Worm (Caenorhabditis elegans): ENCODE measurements around the gene irg-4.

Gene irg-4

ce11 chrIV:12399983-12400382, 35.6 kb upstream of the irg-4 start:
- TF ChIP-seq elt-2 (tag; optimal IDR thresholded peaks at IDR 0.05) (peak; percentile 96), npax-4 (tag; optimal IDR thresholded peaks at IDR 0.05) (no peak), ama-1 (optimal IDR thresholded peaks at IDR 0.05) (no peak)

ce11 chrIV:12403440-12403839, 32.2 kb upstream of the irg-4 start:
- TF ChIP-seq elt-2 (tag; optimal IDR thresholded peaks at IDR 0.05) = no peak
- no peak for TF ChIP-seq ceh-19 (GFP tag; optimal IDR thresholded peaks at IDR 0.05)
- TF ChIP-seq hlh-15 (tag; optimal IDR thresholded peaks at IDR 0.05) = no peak

- TF ChIP-seq ceh-2 (tag; optimal IDR thresholded peaks at IDR 0.05) = peak; percentile 33
- TF ChIP-seq hlh-30 (tag; optimal IDR thresholded peaks at IDR 0.05; ENCODE audit: insufficient read depth) = peak; percentile 32
- TF ChIP-seq tbx-7 (tag; optimal IDR thresholded peaks at IDR 0.05) = no peak
- TF ChIP-seq rnt-1 (tag; optimal IDR thresholded peaks at IDR 0.05) = peak; percentile 19
- TF ChIP-seq unc-3 (GFP tag; conservative IDR thresholded peaks at IDR 0.05) = no peak
- peak; percentile 6 for TF ChIP-seq unc-3 (tag; optimal IDR thresholded peaks at IDR 0.05)
- no peak for TF ChIP-seq elt-2 (tag; optimal IDR thresholded peaks at IDR 0.05)
- peak; percentile 81 for TF ChIP-seq ceh-31 (tag; optimal IDR thresholded peaks at IDR 0.05)
- TF ChIP-seq K02D7.2 (tag; optimal IDR thresholded peaks at IDR 0.05) = no peak
- TF ChIP-seq fax-1 (tag; optimal IDR thresholded peaks at IDR 0.05) = no peak
- peak; percentile 9 for TF ChIP-seq ceh-34 (tag; optimal IDR thresholded peaks at IDR 0.05)
- no peak for TF ChIP-seq ceh-30 (tag; optimal IDR thresholded peaks at IDR 0.05)
- TF ChIP-seq unc-55 (GFP tag; optimal IDR thresholded peaks at IDR 0.05) = peak; percentile 58
- no peak for TF ChIP-seq pha-2 (tag; optimal IDR thresholded peaks at IDR 0.05)
- TF ChIP-seq ceh-18 (tag; optimal IDR thresholded peaks at IDR 0.05) = peak; percentile 47
- TF ChIP-seq ref-2 (tag; optimal IDR thresholded peaks at IDR 0.05) = peak; percentile 32
- TF ChIP-seq hlh-6 (tag; optimal IDR thresholded peaks at IDR 0.05) = no peak
- TF ChIP-seq mec-3 (tag; optimal IDR thresholded peaks at IDR 0.05; ENCODE audit: borderline replicate concordance) = no peak
- TF ChIP-seq nfya-1 (tag; optimal IDR thresholded peaks at IDR 0.05) = peak; percentile 61
- peak; percentile 34 for TF ChIP-seq tbx-2 (tag; optimal IDR thresholded peaks at IDR 0.05)
- peak; percentile 100 for TF ChIP-seq unc-42 (tag; optimal IDR thresholded peaks at IDR 0.05)
These were observed 31.5 kb upstream of the irg-4 start, which contains the start of gene gex-3 for ce11 chrIV:12404137-12404536. TSS of gene gex-3 (plus strand) at chrIV:12404431.

DNA sequence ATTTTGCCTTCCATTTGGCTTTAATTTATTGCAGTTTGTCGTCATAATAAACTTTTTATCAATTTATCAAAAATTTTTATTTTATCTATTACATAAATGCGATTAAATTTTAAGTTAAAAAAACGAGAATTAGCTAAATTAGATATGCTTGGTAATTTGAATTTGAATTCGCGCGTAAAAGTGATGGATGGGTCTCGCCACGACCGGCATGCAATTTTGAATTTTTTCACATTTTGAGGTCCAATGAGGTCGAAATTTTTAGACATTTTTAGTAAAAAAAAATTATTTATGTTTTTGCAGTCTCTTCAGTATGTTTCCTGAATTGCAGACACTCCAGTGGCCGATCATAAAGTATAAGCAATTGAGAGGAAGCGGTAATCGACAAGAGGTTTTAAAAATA, 27.0 kb upstream of the irg-4 start, which contains the start of gene dsb-1:
dsb-1 (plus strand) TSS at position 301 of the 400 bp plus-strand sequence.
- TF ChIP-seq tbx-7 (tag; optimal IDR thresholded peaks at IDR 0.05) (no peak), nhr-232 (tag; optimal IDR thresholded peaks at IDR 0.05) (no peak), elt-2 (tag; optimal IDR thresholded peaks at IDR 0.05) (no peak)

DNA sequence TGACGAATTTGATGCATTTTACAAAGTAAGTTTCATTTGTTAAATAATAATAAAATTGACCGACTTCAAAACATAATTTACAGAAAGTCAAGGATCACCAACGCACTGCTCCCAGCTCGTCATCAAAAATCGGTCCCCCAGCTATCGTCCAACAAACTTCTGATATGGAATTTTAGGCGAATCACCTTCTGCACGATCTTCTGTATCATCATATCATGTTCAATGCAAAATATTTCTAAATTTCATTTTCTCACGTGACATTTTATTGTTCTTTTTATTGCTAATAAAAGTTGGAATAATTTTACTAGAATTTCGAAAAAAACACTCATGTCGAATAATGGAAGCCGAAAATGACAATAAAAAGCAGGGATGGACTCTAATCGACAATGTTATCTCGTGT, 25.5 kb upstream of the irg-4 start, which contains the start of gene acl-13:
acl-13 (plus strand) TSS at position 301 of the 400 bp plus-strand sequence.
- no peak for TF ChIP-seq ceh-6 (GFP tag; optimal IDR thresholded peaks at IDR 0.05)
- TF ChIP-seq gmeb-2 (tag; optimal IDR thresholded peaks at IDR 0.05) = no peak
- TF ChIP-seq lim-6 (tag; optimal IDR thresholded peaks at IDR 0.05) = no peak
- TF ChIP-seq madf-2 (tag; optimal IDR thresholded peaks at IDR 0.05) = no peak
- no peak for TF ChIP-seq ama-1 (optimal IDR thresholded peaks at IDR 0.05)
- TF ChIP-seq unc-3 (GFP tag; conservative IDR thresholded peaks at IDR 0.05) = no peak
- TF ChIP-seq unc-3 (tag; optimal IDR thresholded peaks at IDR 0.05) = no peak

DNA sequence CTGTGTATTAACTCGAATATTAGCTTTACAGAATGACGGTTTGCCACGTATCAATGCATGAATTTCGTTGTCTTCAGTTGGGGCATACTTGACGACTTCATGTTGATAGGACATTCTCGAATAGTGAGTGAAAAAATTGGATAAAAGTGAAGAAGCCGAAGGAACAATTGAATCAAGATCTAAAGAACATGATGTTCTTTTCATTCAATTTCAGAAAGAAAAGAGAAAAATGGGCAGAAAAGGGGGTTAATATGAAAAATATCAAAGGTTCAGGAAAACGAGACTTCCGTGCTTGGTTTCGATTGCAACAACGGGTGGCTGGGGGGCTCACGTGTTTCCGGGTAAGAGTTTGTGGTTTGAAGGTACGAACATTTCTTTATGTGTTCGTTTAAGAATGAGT, 21.0 kb upstream of the irg-4 start:
- no peak for TF ChIP-seq pax-1 (tag; optimal IDR thresholded peaks at IDR 0.05)
- no peak for TF ChIP-seq ztf-16 (tag; optimal IDR thresholded peaks at IDR 0.05)
- TF ChIP-seq hlh-13 (GFP tag; optimal IDR thresholded peaks at IDR 0.05) = no peak
- TF ChIP-seq ttx-3 (tag; optimal IDR thresholded peaks at IDR 0.05) = no peak
- TF ChIP-seq elt-2 (tag; optimal IDR thresholded peaks at IDR 0.05) = no peak
- no peak for TF ChIP-seq tbx-7 (tag; optimal IDR thresholded peaks at IDR 0.05)
- TF ChIP-seq ref-2 (tag; optimal IDR thresholded peaks at IDR 0.05) = no peak
- TF ChIP-seq lim-6 (tag; optimal IDR thresholded peaks at IDR 0.05) = no peak
- no peak for TF ChIP-seq ceh-6 (GFP tag; optimal IDR thresholded peaks at IDR 0.05)
- TF ChIP-seq fkh-6 (tag; optimal IDR thresholded peaks at IDR 0.05) = no peak
- TF ChIP-seq ceh-19 (GFP tag; optimal IDR thresholded peaks at IDR 0.05) = no peak
- TF ChIP-seq F13H6.1 (tag; optimal IDR thresholded peaks at IDR 0.05) = no peak
- no peak for TF ChIP-seq che-1 (tag; optimal IDR thresholded peaks at IDR 0.05)

Measured in whole organism, late embryonic.